Worm (Caenorhabditis elegans) whole organism, L1 larva: ENCODE data around the gene C34D10.1.

Experiments
- ceh-82 ChIP-seq, 3 experiments: fragments of 150-350 bp in 1 of 3; sonication (generic microtip) in 2 of 3; optimal IDR thresholded peaks; 2 replicates each; lab custom pipeline; 2014 to 2017; ENCODE audit warnings: missing biosample characterization in 3 of 3, missing genetic modification characterization in 3 of 3
- dpl-1 ChIP-seq, 3 experiments: fragments of 150-350 bp in 2 of 3; sonication (generic microtip) in 1 of 3; optimal IDR thresholded peaks; 2 replicates each; lab custom pipeline; 2014 to 2017; ENCODE audit warnings: missing biosample characterization in 3 of 3, missing genetic modification characterization in 3 of 3, missing genetic modification reagents in 3 of 3
- efl-3 ChIP-seq: fragments of 200-800 bp; sonication (Bioruptor generic); optimal IDR thresholded peaks from 2 replicates; lab custom pipeline; 2018; ENCODE audit warnings: mild to moderate bottlenecking, missing genetic modification characterization, missing compliant biosample characterization
- egl-27 ChIP-seq, 2 experiments: fragments of 150-350 bp in 1 of 2; sonication (generic microtip); optimal IDR thresholded peaks; 3 replicates each; lab custom pipeline; 2017 to 2018; ENCODE audit warnings: missing biosample characterization in 2 of 2, missing genetic modification characterization in 2 of 2, missing genetic modification reagents in 2 of 2
- elt-3 ChIP-seq, 6 experiments: fragments of 150-350 bp in 1 of 6; sonication (generic microtip); optimal IDR thresholded peaks; 2 replicates each; lab custom pipeline; 2017 to 2018; ENCODE audit warnings: missing biosample characterization in 6 of 6, missing genetic modification characterization in 6 of 6, inconsistent platforms in 1 of 6
- ets-5 ChIP-seq: fragments of 200-800 bp; sonication (Bioruptor generic); IDR thresholded peaks from 2 replicates; pipeline ENCODE4 v1.3.6; 2022; ENCODE audit warnings: missing genetic modification characterization, missing compliant biosample characterization
- fos-1 ChIP-seq: fragments of 150-350 bp; optimal IDR thresholded peaks from 2 replicates; lab custom pipeline; 2014; ENCODE audit warnings: missing biosample characterization, missing genetic modification characterization
- hpl-2 ChIP-seq: fragments of 150-350 bp; optimal IDR thresholded peaks from 2 replicates; lab custom pipeline; 2014; ENCODE audit warnings: missing biosample characterization, missing genetic modification reagents, missing genetic modification characterization
- jun-1 ChIP-seq: fragments of 150-350 bp; optimal IDR thresholded peaks from 2 replicates; lab custom pipeline; 2014; ENCODE audit warnings: missing biosample characterization, missing genetic modification reagents, missing genetic modification characterization
- mdl-1 ChIP-seq, 2 experiments: fragments of 150-350 bp; optimal IDR thresholded peaks; 2 replicates each; lab custom pipeline; 2014 to 2017; ENCODE audit warnings: missing biosample characterization in 2 of 2, missing genetic modification characterization in 2 of 2, inconsistent platforms in 1 of 2
- skn-1 ChIP-seq: fragments of 150-350 bp; optimal IDR thresholded peaks from 2 replicates; lab custom pipeline; 2014; ENCODE audit warnings: missing biosample characterization, missing genetic modification characterization
- unc-62 ChIP-seq: fragments of 150-350 bp; optimal IDR thresholded peaks from 2 replicates; lab custom pipeline; 2014; ENCODE audit warnings: missing biosample characterization, missing genetic modification reagents, missing genetic modification characterization
- unc-98 ChIP-seq: fragments of 200-800 bp; sonication (Bioruptor generic); IDR thresholded peaks from 2 replicates; pipeline ENCODE4 v1.3.6; 2022; ENCODE audit warnings: missing genetic modification characterization, missing compliant biosample characterization

ce11 chrX:8004845-8005244, 24.4 kb upstream of the C34D10.1 start:
- TF ChIP-seq fos-1 (tag; lab: Kevin White, UChicago) (no peak), unc-62 (GFP tag; lab: Kevin White, UChicago) (no peak), jun-1 (tag; lab: Kevin White, UChicago) (no peak), mdl-1 (tag; optimal IDR thresholded peaks at IDR 0.05; lab: Kevin White, UChicago) (no peak), unc-98 (no peak), efl-3 (no peak), elt-3 (tag; optimal IDR thresholded peaks at IDR 0.05; lab: Kevin White, UChicago) (no peak), ets-5 (no peak), dpl-1 (GFP tag; optimal IDR thresholded peaks at IDR 0.05; lab: Kevin White, UChicago) (no peak), skn-1 (tag; lab: Kevin White, UChicago) (no peak), ceh-82 (tag; optimal IDR thresholded peaks at IDR 0.05; lab: Kevin White, UChicago) (no peak), egl-27 (tag; optimal IDR thresholded peaks at IDR 0.05; lab: Kevin White, UChicago) (no peak), hpl-2 (GFP tag; lab: Kevin White, UChicago) (no peak)
